Fruit fly (Drosophila melanogaster): ENCODE data around the gene drpr.

The drpr gene

DNA sequence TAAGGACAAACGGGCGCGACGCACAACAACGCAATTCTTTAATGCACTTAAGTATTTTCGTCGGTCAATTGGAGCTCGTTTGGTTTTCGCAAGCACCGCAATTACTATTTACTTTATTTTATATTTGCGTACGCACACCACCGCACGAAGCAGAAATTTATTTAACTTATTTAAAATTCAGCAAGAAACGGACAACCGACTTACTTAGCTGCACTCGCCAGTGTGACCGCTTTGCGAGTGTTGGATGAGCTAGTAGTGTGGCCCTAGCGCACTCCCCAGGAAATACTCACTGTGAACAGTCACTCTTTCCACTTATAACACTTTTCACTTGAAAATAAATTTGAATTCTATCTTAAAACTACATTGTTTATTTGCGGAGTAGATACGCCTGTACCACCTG is at the start of gene drpr:
Gene drpr (minus strand): TSS at position 235 of the 400 bp plus-strand sequence.
- TF ChIP-seq pdm3 (GFP tag; optimal IDR thresholded peaks at IDR 0.05) (no peak), topi (GFP tag; optimal IDR thresholded peaks at IDR 0.05) (peak; percentile 47), CG1621 (tag; optimal IDR thresholded peaks at IDR 0.05) (peak; percentile 20), Lpt (GFP tag; optimal IDR thresholded peaks at IDR 0.05) (no peak), Hr38 (GFP tag; optimal IDR thresholded peaks at IDR 0.05) (no peak), Sox102F (GFP tag; optimal IDR thresholded peaks at IDR 0.05) (peak; percentile 58), CG6163 (GFP tag; IDR thresholded peaks at IDR 0.05) (peak; percentile 57; the same call in 2 of the 3 replicates), CG32006 (GFP tag; optimal IDR thresholded peaks at IDR 0.05) (no peak), CG4318 (GFP tag; optimal IDR thresholded peaks at IDR 0.05) (no peak), Ets21C (GFP tag; optimal IDR thresholded peaks at IDR 0.05) (no peak), CG7368 (GFP tag; optimal IDR thresholded peaks at IDR 0.05) (no peak), fd59A (GFP tag; optimal IDR thresholded peaks at IDR 0.05) (no peak), CG10631 (GFP tag; optimal IDR thresholded peaks at IDR 0.05) (no peak), fkh (GFP tag; optimal IDR thresholded peaks at IDR 0.05) (peak; percentile 62), CG6276 (GFP tag; optimal IDR thresholded peaks at IDR 0.05) (no peak), vri (GFP tag; optimal IDR thresholded peaks at IDR 0.05) (peak; percentile 24), CG15336 (GFP tag; IDR thresholded peaks at IDR 0.05) (no peak), Met (GFP tag; optimal IDR thresholded peaks at IDR 0.05) (peak; percentile 24), esn (GFP tag; optimal IDR thresholded peaks at IDR 0.05) (peak; percentile 39), Ets96B (tag; optimal IDR thresholded peaks at IDR 0.05) (peak; percentile 16), Gug (GFP tag; IDR thresholded peaks at IDR 0.05) (no peak), CG3032 (tag; optimal IDR thresholded peaks at IDR 0.05) (peak; percentile 15), CG10669 (GFP tag; optimal IDR thresholded peaks at IDR 0.05) (no peak), salr (GFP tag; optimal IDR thresholded peaks at IDR 0.05) (no peak), Hr39 (GFP tag; optimal IDR thresholded peaks at IDR 0.05) (no peak), spab (GFP tag; optimal IDR thresholded peaks at IDR 0.05) (no peak), CG16779 (tag; optimal IDR thresholded peaks at IDR 0.05) (peak; percentile 1), Sox15 (GFP tag; optimal IDR thresholded peaks at IDR 0.05) (no peak), eg (GFP tag; IDR thresholded peaks at IDR 0.05) (peak; percentile 39; the same call in 1 of the 3 replicates), Blimp-1 (GFP tag; optimal IDR thresholded peaks at IDR 0.05) (no peak), CG9139 (GFP tag; optimal IDR thresholded peaks at IDR 0.05) (peak; percentile 30), net (GFP tag; optimal IDR thresholded peaks at IDR 0.05) (peak; percentile 22), ss (GFP tag; optimal IDR thresholded peaks at IDR 0.05) (peak in 1 of 2 experiments; percentile 15), CG34406 (GFP tag; optimal IDR thresholded peaks at IDR 0.05) (no peak), CG6854 (GFP tag; optimal IDR thresholded peaks at IDR 0.05) (peak; percentile 47), Sox14 (GFP tag; optimal IDR thresholded peaks at IDR 0.05) (peak; percentile 50), CG6808 (GFP tag; optimal IDR thresholded peaks at IDR 0.05) (no peak), acj6 (GFP tag; optimal IDR thresholded peaks at IDR 0.05) (no peak), Eip75B (GFP tag; optimal IDR thresholded peaks at IDR 0.05) (peak; percentile 36), cyc (GFP tag; optimal IDR thresholded peaks at IDR 0.05) (no peak), Smox (GFP tag; optimal IDR thresholded peaks at IDR 0.05) (no peak), CG8119 (GFP tag; IDR thresholded peaks at IDR 0.05) (peak; percentile 29; the same call in 2 of the 3 replicates), Hr4 (GFP tag; optimal IDR thresholded peaks at IDR 0.05) (no peak), dac (GFP tag; optimal IDR thresholded peaks at IDR 0.05) (no peak), OdsH (GFP tag; optimal IDR thresholded peaks at IDR 0.05) (no peak), CG8632 (GFP tag; optimal IDR thresholded peaks at IDR 0.05) (no peak), Eip78C (GFP tag) (peak; percentile 78), CG6792 (GFP tag; optimal IDR thresholded peaks at IDR 0.05) (no peak), CG11294 (GFP tag; IDR thresholded peaks at IDR 0.05) (no peak), CG8319 (GFP tag; optimal IDR thresholded peaks at IDR 0.05) (no peak), lz (GFP tag; optimal IDR thresholded peaks at IDR 0.05) (peak; percentile 31), CG11902 (GFP tag; optimal IDR thresholded peaks at IDR 0.05) (no peak), achi (GFP tag; optimal IDR thresholded peaks at IDR 0.05) (no peak)
